Fruit fly (Drosophila melanogaster): ENCODE data around the gene CG6763.

CG6763 gene

DNA sequence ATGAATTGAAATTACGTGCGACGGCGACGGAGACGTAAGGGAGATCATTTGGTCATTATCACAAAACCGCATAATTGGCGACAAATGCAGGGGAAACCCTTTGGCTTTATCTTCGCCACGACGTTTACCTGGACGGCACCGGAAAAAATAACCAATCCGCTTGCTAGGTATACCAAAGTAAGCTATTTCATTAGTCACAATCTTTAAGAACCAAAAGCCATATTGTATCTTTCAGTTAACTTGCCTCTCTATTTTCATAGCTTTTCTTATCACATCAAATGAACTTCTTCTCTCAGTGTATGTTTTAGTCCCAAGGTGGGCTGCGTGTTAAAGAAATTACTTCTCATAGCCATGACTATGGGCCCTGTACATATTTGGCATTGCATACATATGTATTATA, 31.8 kb downstream of the CG6763 start (continued):
- TF ChIP-seq CG14441 (GFP tag; IDR thresholded peaks at IDR 0.05): no peak
- no peak; the same call in 1 of the 2 replicates for TF ChIP-seq CG8765 (GFP tag; IDR thresholded peaks at IDR 0.05)
- TF ChIP-seq CG30403 (GFP tag; optimal IDR thresholded peaks at IDR 0.05): peak; percentile 27
- TF ChIP-seq Dfd (GFP tag; optimal IDR thresholded peaks at IDR 0.05): no peak
- no peak for TF ChIP-seq CG9817 (tag; optimal IDR thresholded peaks at IDR 0.05)
- TF ChIP-seq vnd (GFP tag; IDR thresholded peaks at IDR 0.05; ENCODE audit: partially characterized antibody): no peak
- no peak for TF ChIP-seq Tbp (GFP tag; optimal IDR thresholded peaks at IDR 0.05)
- no peak for TF ChIP-seq ash1 (GFP tag; optimal IDR thresholded peaks at IDR 0.05)
- no peak for TF ChIP-seq CG18476 (GFP tag; optimal IDR thresholded peaks at IDR 0.05)
- TF ChIP-seq CG12659 (GFP tag; optimal IDR thresholded peaks at IDR 0.05): peak; percentile 11
- TF ChIP-seq Taf1 (GFP tag; IDR thresholded peaks at IDR 0.05): no peak
- no peak for TF ChIP-seq nom (GFP tag; optimal IDR thresholded peaks at IDR 0.05)
- TF ChIP-seq CG6689 (GFP tag; IDR thresholded peaks at IDR 0.05): peak; percentile 31; the same call in 1 of the 2 replicates
- no peak for TF ChIP-seq CG9215 (GFP tag; IDR thresholded peaks at IDR 0.05)
- TF ChIP-seq Eip74EF (GFP tag; optimal IDR thresholded peaks at IDR 0.05): no peak
- no peak for TF ChIP-seq Hey (tag; optimal IDR thresholded peaks at IDR 0.05)
- TF ChIP-seq slp2 (GFP tag; optimal IDR thresholded peaks at IDR 0.05): no peak
- TF ChIP-seq Sox100B (GFP tag; optimal IDR thresholded peaks at IDR 0.05): no peak
- TF ChIP-seq CG11504 (tag; optimal IDR thresholded peaks at IDR 0.05): peak; percentile 29
- no peak for TF ChIP-seq lbe (GFP tag; optimal IDR thresholded peaks at IDR 0.05)
- TF ChIP-seq D19A (tag; optimal IDR thresholded peaks at IDR 0.05): no peak
- no peak for TF ChIP-seq CG33213 (GFP tag; optimal IDR thresholded peaks at IDR 0.05)
- TF ChIP-seq CG8290 (GFP tag; optimal IDR thresholded peaks at IDR 0.05): no peak
- peak in 1 of 2 experiments; percentile 26 for TF ChIP-seq CG8290 (tag; optimal IDR thresholded peaks at IDR 0.05)
- TF ChIP-seq NC2α (GFP tag; optimal IDR thresholded peaks at IDR 0.05): no peak
- no peak for TF ChIP-seq grn (GFP tag; optimal IDR thresholded peaks at IDR 0.05)
- no peak for TF ChIP-seq Mad (GFP tag; optimal IDR thresholded peaks at IDR 0.05)
- peak; percentile 11 for TF ChIP-seq CG7786 (GFP tag; optimal IDR thresholded peaks at IDR 0.05)
- TF ChIP-seq peb (GFP tag; IDR thresholded peaks at IDR 0.05): no peak
- TF ChIP-seq onecut (GFP tag; IDR thresholded peaks at IDR 0.05): no peak
- TF ChIP-seq CG14667 (GFP tag; IDR thresholded peaks at IDR 0.05): 0 out of 2 replicates have a peak, but pooled peaks have one; percentile 9
- no peak for TF ChIP-seq CG8924 (tag; optimal IDR thresholded peaks at IDR 0.05)
- no peak for TF ChIP-seq Dll (GFP tag; IDR thresholded peaks at IDR 0.05; ENCODE audit: partially characterized antibody)
- no peak for TF ChIP-seq scrt (GFP tag; optimal IDR thresholded peaks at IDR 0.05)
- no peak for TF ChIP-seq da (GFP tag; optimal IDR thresholded peaks at IDR 0.05)
- no peak for TF ChIP-seq B-H1 (GFP tag; IDR thresholded peaks at IDR 0.05)
- TF ChIP-seq Opbp (GFP tag; IDR thresholded peaks at IDR 0.05; ENCODE audit: partially characterized antibody): no peak
- TF ChIP-seq MBD-R2 (GFP tag; IDR thresholded peaks at IDR 0.05): no peak
- TF ChIP-seq CG12744 (GFP tag; optimal IDR thresholded peaks at IDR 0.05): no peak
- no peak for TF ChIP-seq CG6272 (GFP tag; IDR thresholded peaks at IDR 0.05)
- TF ChIP-seq CG10543 (GFP tag; optimal IDR thresholded peaks at IDR 0.05): no peak
- TF ChIP-seq stc (GFP tag; IDR thresholded peaks at IDR 0.05): no peak
- peak; percentile 46 for TF ChIP-seq esg (GFP tag; conservative IDR thresholded peaks at IDR 0.05)
- TF ChIP-seq CG31224 (GFP tag; IDR thresholded peaks at IDR 0.05): no peak
- no peak for TF ChIP-seq bowl (GFP tag; IDR thresholded peaks at IDR 0.05)
- TF ChIP-seq bab2 (GFP tag; optimal IDR thresholded peaks at IDR 0.05): no peak
- no peak for TF ChIP-seq HLH3B (GFP tag; IDR thresholded peaks at IDR 0.05)
- no peak for TF ChIP-seq CG11398 (GFP tag; optimal IDR thresholded peaks at IDR 0.05)
- no peak for TF ChIP-seq cas (GFP tag; IDR thresholded peaks at IDR 0.05)
- TF ChIP-seq CG16815 (GFP tag; optimal IDR thresholded peaks at IDR 0.05): no peak
- no peak for TF ChIP-seq tna (GFP tag; IDR thresholded peaks at IDR 0.05; ENCODE audit: partially characterized antibody)
- peak; percentile 9 for TF ChIP-seq CG13424 (tag; optimal IDR thresholded peaks at IDR 0.05)
- no peak for TF ChIP-seq pita (GFP tag; optimal IDR thresholded peaks at IDR 0.05)

All from whole organism, embryonic.